Worm (Caenorhabditis elegans) whole organism, midembryonic: ENCODE measurements around the gene T13C2.3.

Experiments
- flt-1 ChIP-seq: fragments of 200-800 bp; sonication (Bioruptor generic); IDR thresholded peaks from 2 replicates; pipeline ENCODE4 v1.3.6; 2022; ENCODE audit warnings: missing genetic modification characterization, missing compliant biosample characterization
- med-1 ChIP-seq: sonication (generic microtip); optimal IDR thresholded peaks from 2 replicates; lab custom pipeline; 2017; ENCODE audit warnings: missing genetic modification characterization, mild to moderate bottlenecking, missing compliant biosample characterization, antibody characterized with exemption, missing genetic modification reagents; ENCODE audit not compliant: insufficient read depth
- ztf-29 ChIP-seq: fragments of 200-800 bp; sonication (Bioruptor generic); IDR thresholded peaks from 2 replicates; pipeline ENCODE4 v1.3.6; 2022; ENCODE audit warnings: missing genetic modification reagents, missing genetic modification characterization, missing compliant biosample characterization

- TF ChIP-seq med-1 (GFP tag; lab: Kevin White, UChicago) (peak; percentile 6), ztf-29 (GFP tag; lab: Robert Waterston, UW) (no peak), flt-1 (GFP tag; lab: Robert Waterston, UW) (no peak)
Measured at ce11 chrII:6776418-6777034, 12.5 kb upstream of the T13C2.3 start, which contains the start of gene ssup-72.
